Fruit fly (Drosophila melanogaster): ENCODE measurements around the gene CG2162.

Gene CG2162

DNA sequence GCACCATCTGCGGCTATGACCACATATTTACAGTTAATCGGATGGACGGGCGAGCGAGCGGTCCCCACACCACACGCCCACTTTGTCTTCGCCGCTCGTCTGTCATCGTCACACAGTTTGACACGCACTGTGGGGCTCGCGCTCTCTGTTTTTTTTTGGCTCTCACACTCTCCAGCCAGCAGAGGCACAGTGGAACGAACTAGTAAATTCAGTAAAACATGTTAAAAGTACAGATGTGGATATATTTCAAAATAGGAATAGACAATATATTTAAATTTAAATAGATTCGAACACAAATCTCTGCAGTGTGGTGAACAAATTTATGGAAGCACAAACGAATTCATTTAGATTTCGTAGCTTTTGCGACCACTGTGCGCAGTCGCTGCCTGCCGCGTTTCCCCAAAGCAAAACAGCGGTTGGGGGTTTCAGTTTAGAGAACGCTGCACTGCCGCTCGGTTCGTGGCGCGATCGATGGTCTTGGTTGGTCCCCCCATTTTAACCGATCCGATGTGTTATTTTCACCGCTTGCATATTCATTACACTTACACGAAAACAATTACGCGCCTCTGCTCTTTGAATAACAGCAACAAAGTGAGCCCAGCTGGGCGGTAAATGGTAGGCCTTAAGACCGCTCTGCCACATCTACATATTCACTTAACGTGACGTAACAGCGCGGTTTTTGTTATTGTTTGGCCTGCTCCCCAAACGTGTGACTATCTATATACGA lies 46.3 kb downstream of the CG2162 start (continued):
- TF ChIP-seq CG17361 (GFP tag; IDR thresholded peaks at IDR 0.05), result peak; percentile 95
- TF ChIP-seq tin (GFP tag; optimal IDR thresholded peaks at IDR 0.05), result peak; percentile 99
- peak; percentile 95 for TF ChIP-seq D19A (tag; optimal IDR thresholded peaks at IDR 0.05)
- TF ChIP-seq Fer3 (tag; optimal IDR thresholded peaks at IDR 0.05), result peak; percentile 99
- peak; percentile 93 for TF ChIP-seq CG10274 (GFP tag; optimal IDR thresholded peaks at IDR 0.05)
- TF ChIP-seq Deaf1 (tag; optimal IDR thresholded peaks at IDR 0.05), result peak; percentile 90
- peak; percentile 96 for TF ChIP-seq Side (GFP tag; optimal IDR thresholded peaks at IDR 0.05)
- TF ChIP-seq Hr51 (GFP tag; optimal IDR thresholded peaks at IDR 0.05), result peak; percentile 97 to 99
- TF ChIP-seq tup (GFP tag; optimal IDR thresholded peaks at IDR 0.05), result peak; percentile 97
- TF ChIP-seq sens (GFP tag), result peak; percentile 100
- peak; percentile 86 for TF ChIP-seq ab (GFP tag; optimal IDR thresholded peaks at IDR 0.05)
- TF ChIP-seq CG3995 (GFP tag; optimal IDR thresholded peaks at IDR 0.05), result peak; percentile 83
- peak in 1 of 2 experiments; percentile 30 for TF ChIP-seq tll (GFP tag; optimal IDR thresholded peaks at IDR 0.05)
- peak; percentile 90 for TF ChIP-seq p53 (GFP tag; optimal IDR thresholded peaks at IDR 0.05)
- TF ChIP-seq slbo (GFP tag; IDR thresholded peaks at IDR 0.05), result peak; percentile 99
- peak; percentile 98 for TF ChIP-seq Hr3 (GFP tag; optimal IDR thresholded peaks at IDR 0.05)
- TF ChIP-seq Oaz (GFP tag; IDR thresholded peaks at IDR 0.05), result peak; percentile 98
- TF ChIP-seq CG10462 (GFP tag; optimal IDR thresholded peaks at IDR 0.05), result peak; percentile 97
- TF ChIP-seq crp (GFP tag; optimal IDR thresholded peaks at IDR 0.05), result peak in 1 of 2 experiments; percentile 73
- peak; percentile 95 for TF ChIP-seq Lhr (GFP tag; optimal IDR thresholded peaks at IDR 0.05)
- peak; percentile 98 for TF ChIP-seq esg (GFP tag; conservative IDR thresholded peaks at IDR 0.05)
- peak; percentile 75 for TF ChIP-seq CG7963 (GFP tag; IDR thresholded peaks at IDR 0.05; ENCODE audit: partially characterized antibody)
- TF ChIP-seq caup (GFP tag; optimal IDR thresholded peaks at IDR 0.05; ENCODE audit: severe bottlenecking), result peak; percentile 98
- peak; percentile 86 for TF ChIP-seq CG17186 (GFP tag; optimal IDR thresholded peaks at IDR 0.05)
- TF ChIP-seq CG13287 (GFP tag; IDR thresholded peaks at IDR 0.05; ENCODE audit: partially characterized antibody), result peak; percentile 85
- peak; percentile 97 for TF ChIP-seq CG5245 (GFP tag; optimal IDR thresholded peaks at IDR 0.05)
- peak; percentile 76 for TF ChIP-seq knrl (GFP tag; IDR thresholded peaks at IDR 0.05; ENCODE audit: partially characterized antibody)
- peak; percentile 85; the same call in 2 of the 4 replicates for TF ChIP-seq chinmo (GFP tag; IDR thresholded peaks at IDR 0.05; ENCODE audit: partially characterized antibody)
- TF ChIP-seq ind (GFP tag; optimal IDR thresholded peaks at IDR 0.05), result peak; percentile 99
- peak; percentile 90 for TF ChIP-seq Lim3 (GFP tag; IDR thresholded peaks at IDR 0.05)
- TF ChIP-seq CG18619 (GFP tag; optimal IDR thresholded peaks at IDR 0.05), result peak; percentile 98
- peak; percentile 99 for TF ChIP-seq Atf6 (GFP tag; IDR thresholded peaks at IDR 0.05)
- TF ChIP-seq CG4404 (GFP tag; IDR thresholded peaks at IDR 0.05), result peak; percentile 95
- peak; percentile 72; the same call in 1 of the 2 replicates for TF ChIP-seq CkIIα-i1 (GFP tag; IDR thresholded peaks at IDR 0.05)
- TF ChIP-seq ERR (GFP tag; optimal IDR thresholded peaks at IDR 0.05), result peak; percentile 95
- peak; percentile 78 for TF ChIP-seq z (GFP tag; IDR thresholded peaks at IDR 0.05)
- peak; percentile 88 for TF ChIP-seq CG10321 (GFP tag; IDR thresholded peaks at IDR 0.05)
- TF ChIP-seq eve (GFP tag; optimal IDR thresholded peaks at IDR 0.05), result peak in 1 of 2 experiments; percentile 97
- peak; percentile 99 for TF ChIP-seq HmgZ (tag; optimal IDR thresholded peaks at IDR 0.05)
- TF ChIP-seq Pdp1 (GFP tag; optimal IDR thresholded peaks at IDR 0.05), result peak; percentile 84 to 98
- TF ChIP-seq cg (GFP tag; optimal IDR thresholded peaks at IDR 0.05), result peak; percentile 72
- TF ChIP-seq Nf-YC (tag; optimal IDR thresholded peaks at IDR 0.05), result peak; percentile 89
- TF ChIP-seq sqz (GFP tag; optimal IDR thresholded peaks at IDR 0.05), result peak; percentile 99
- TF ChIP-seq fd102C (GFP tag; optimal IDR thresholded peaks at IDR 0.05), result peak; percentile 66
- peak; percentile 44 for TF ChIP-seq Dref (GFP tag; IDR thresholded peaks at IDR 0.05)
- TF ChIP-seq CG31388 (GFP tag; optimal IDR thresholded peaks at IDR 0.05), result peak; percentile 95
- TF ChIP-seq CG8089 (GFP tag; optimal IDR thresholded peaks at IDR 0.05), result peak; percentile 92
- TF ChIP-seq dpn (GFP tag; optimal IDR thresholded peaks at IDR 0.05), result peak; percentile 97 to 99
